Worm (Caenorhabditis elegans): ENCODE data around the gene T06D8.2.

DNA sequence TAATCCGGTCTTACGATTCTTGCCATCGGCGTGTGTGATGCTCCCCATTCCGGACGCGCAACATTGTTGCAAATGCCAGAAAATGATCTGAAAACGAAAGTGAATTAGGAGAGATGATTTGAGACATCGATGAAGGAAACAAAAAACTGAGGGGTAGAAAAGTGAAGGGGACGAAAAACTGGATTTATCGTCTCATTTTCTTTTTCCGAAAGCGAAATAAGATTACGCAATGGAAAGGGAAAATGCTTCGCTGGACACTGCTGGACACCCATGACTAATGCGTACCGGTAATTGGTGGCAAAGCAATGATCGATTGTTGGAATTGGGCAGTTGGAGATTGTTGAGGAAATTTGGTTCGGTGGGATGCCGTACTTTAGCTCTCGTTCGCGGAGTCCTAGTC is 20.0 kb downstream of the T06D8.2 start:
- TF ChIP-seq ama-1 (optimal IDR thresholded peaks at IDR 0.05) (no peak), ama-1 (GFP tag; optimal IDR thresholded peaks at IDR 0.05) (no peak), sdz-38 (tag; optimal IDR thresholded peaks at IDR 0.05) (no peak), Y56A3A.18 (GFP tag; IDR thresholded peaks at IDR 0.05) (no peak), pha-4 (tag; optimal IDR thresholded peaks at IDR 0.05) (no peak), sea-2 (GFP tag; IDR thresholded peaks at IDR 0.05) (no peak), lin-35 (GFP tag; optimal IDR thresholded peaks at IDR 0.05) (no peak), unc-130 (GFP tag; optimal IDR thresholded peaks at IDR 0.05) (no peak), nhr-90 (tag; optimal IDR thresholded peaks at IDR 0.05) (no peak), lin-54 (GFP tag; optimal IDR thresholded peaks at IDR 0.05) (no peak), ets-4 (GFP tag; optimal IDR thresholded peaks at IDR 0.05) (no peak), hlh-12 (tag; optimal IDR thresholded peaks at IDR 0.05) (no peak)

Measured in whole organism, young adult.